Fruit fly (Drosophila melanogaster) whole organism, embryonic: ENCODE results near the gene CHES-1-like.

Experiments
- Ada2b ChIP-seq: fragments of 200-800 bp; sonication (Bioruptor generic); IDR thresholded peaks from 2 replicates; pipeline ENCODE4 v1.3.6; 2022; ENCODE audit warnings: missing biosample characterization, missing genetic modification characterization
- Antp ChIP-seq: fragments of 200-800 bp; sonication (Bioruptor generic); optimal IDR thresholded peaks from 3 replicates; lab custom pipeline; 2016; ENCODE audit warnings: missing biosample characterization, missing genetic modification characterization
- CG10462 ChIP-seq: fragments of 200-800 bp; sonication (Bioruptor generic); optimal IDR thresholded peaks from 2 replicates; lab custom pipeline; 2016; ENCODE audit warnings: missing biosample characterization, missing genetic modification characterization
- CG11085 ChIP-seq: fragments of 200-800 bp; sonication (Bioruptor generic); IDR thresholded peaks from 2 replicates; pipeline ENCODE4 v1.3.6; 2022; ENCODE audit warnings: missing biosample characterization, missing genetic modification characterization
- CG11456 ChIP-seq: fragments of 200-800 bp; sonication (Bioruptor generic); IDR thresholded peaks from 3 replicates; pipeline ENCODE4 v1.3.6; 2022; ENCODE audit warnings: missing biosample characterization, missing genetic modification characterization
- CG13123 ChIP-seq: fragments of 200-800 bp; sonication (Bioruptor generic); optimal IDR thresholded peaks from 2 replicates; lab custom pipeline; 2016; ENCODE audit warnings: missing biosample characterization, missing genetic modification characterization
- CG15479 ChIP-seq: fragments of 200-800 bp; sonication (Bioruptor generic); optimal IDR thresholded peaks from 3 replicates; lab custom pipeline; 2019; ENCODE audit warnings: missing biosample characterization, mild to moderate bottlenecking, missing genetic modification characterization, moderate library complexity
- CG15514 ChIP-seq: fragments of 200-800 bp; sonication (Bioruptor generic); optimal IDR thresholded peaks from 3 replicates; lab custom pipeline; 2017; ENCODE audit warnings: missing biosample characterization, missing genetic modification characterization, mild to moderate bottlenecking, moderate library complexity, missing genetic modification reagents
- CG15696 ChIP-seq: fragments of 200-800 bp; sonication (Bioruptor generic); optimal IDR thresholded peaks from 2 replicates; lab custom pipeline; 2019; ENCODE audit warnings: missing biosample characterization, mild to moderate bottlenecking, missing genetic modification characterization, moderate library complexity
- CG17186 ChIP-seq: fragments of 200-800 bp; sonication (Bioruptor generic); optimal IDR thresholded peaks from 3 replicates; lab custom pipeline; 2017; ENCODE audit warnings: missing biosample characterization, missing genetic modification reagents, missing genetic modification characterization
- CG18011 ChIP-seq: fragments of 200-800 bp; sonication (Bioruptor generic); optimal IDR thresholded peaks from 2 replicates; lab custom pipeline; 2017; ENCODE audit warnings: missing biosample characterization, missing genetic modification characterization, mild to moderate bottlenecking, moderate library complexity, missing genotype
- CG2678 ChIP-seq: fragments of 200-800 bp; sonication (Bioruptor generic); optimal IDR thresholded peaks from 3 replicates; lab custom pipeline; 2019; ENCODE audit warnings: missing biosample characterization, mild to moderate bottlenecking, missing genetic modification characterization, moderate library complexity
- CG2712 ChIP-seq: fragments of 200-800 bp; optimal IDR thresholded peaks from 3 replicates; lab custom pipeline; 2019; ENCODE audit warnings: missing biosample characterization, mild to moderate bottlenecking, missing genetic modification characterization, moderate library complexity
- CG34224 ChIP-seq: fragments of 200-800 bp; sonication (Bioruptor generic); IDR thresholded peaks from 3 replicates; pipeline ENCODE4 v1.3.6; 2022; ENCODE audit warnings: missing biosample characterization, missing genetic modification characterization; ENCODE audit not compliant: partially characterized antibody
- CG43689 ChIP-seq: fragments of 200-800 bp; sonication (Bioruptor generic); IDR thresholded peaks from 2 replicates; pipeline ENCODE4 v1.3.6; 2022; ENCODE audit warnings: missing biosample characterization, missing genetic modification characterization
- CG4820 ChIP-seq: fragments of 200-800 bp; sonication (Bioruptor generic); optimal IDR thresholded peaks from 3 replicates; lab custom pipeline; 2016; ENCODE audit warnings: missing biosample characterization, missing genetic modification characterization
- CG7556 ChIP-seq: fragments of 200-800 bp; sonication (Bioruptor generic); optimal IDR thresholded peaks from 2 replicates; lab custom pipeline; 2017; ENCODE audit warnings: missing biosample characterization, mild to moderate bottlenecking, missing genetic modification characterization
- CG9609 ChIP-seq: fragments of 200-800 bp; sonication (Bioruptor generic); optimal IDR thresholded peaks from 3 replicates; lab custom pipeline; 2016; ENCODE audit warnings: missing biosample characterization, missing genetic modification characterization
- CkIIα-i1 ChIP-seq: fragments of 200-800 bp; sonication (Bioruptor generic); IDR thresholded peaks from 2 replicates; pipeline ENCODE4 v1.3.6; 2022; ENCODE audit warnings: missing biosample characterization, missing genetic modification characterization
- Dll ChIP-seq: fragments of 200-800 bp; sonication (Bioruptor generic); IDR thresholded peaks from 4 replicates; pipeline ENCODE4 v1.3.6; 2022; ENCODE audit warnings: missing biosample characterization, missing genetic modification characterization; ENCODE audit not compliant: partially characterized antibody
- E2f2 ChIP-seq: fragments of 200-800 bp; sonication (Bioruptor generic); IDR thresholded peaks from 2 replicates; pipeline ENCODE4 v1.3.6; 2022; ENCODE audit warnings: missing biosample characterization, missing genetic modification characterization
- GATAe ChIP-seq: fragments of 200-800 bp; sonication (Bioruptor generic); conservative IDR thresholded peaks from 2 replicates; pipeline ENCODE4 v1.3.6; 2022; ENCODE audit warnings: missing biosample characterization, missing genetic modification characterization
- H2.0 ChIP-seq: fragments of 200-800 bp; sonication (Bioruptor generic); IDR thresholded peaks from 2 replicates; pipeline ENCODE4 v1.3.6; 2022; ENCODE audit warnings: missing biosample characterization, missing genetic modification characterization
- Hey ChIP-seq: fragments of 200-800 bp; sonication (Bioruptor generic); optimal IDR thresholded peaks from 3 replicates; lab custom pipeline; 2018; ENCODE audit warnings: missing biosample characterization, mild to moderate bottlenecking, missing genetic modification characterization
- HmgZ ChIP-seq: fragments of 200-800 bp; sonication (Bioruptor generic); optimal IDR thresholded peaks from 2 replicates; lab custom pipeline; 2018; ENCODE audit warnings: missing biosample characterization, mild to moderate bottlenecking, missing genetic modification characterization
- Kr ChIP-seq: fragments of 200-800 bp; sonication (Bioruptor generic); optimal IDR thresholded peaks from 2 replicates; lab custom pipeline; 2017; ENCODE audit warnings: missing biosample characterization, mild to moderate bottlenecking, missing genetic modification characterization
- Lim3 ChIP-seq: fragments of 200-800 bp; sonication (Bioruptor generic); IDR thresholded peaks from 2 replicates; pipeline ENCODE4 v1.3.6; 2022; ENCODE audit warnings: missing biosample characterization, missing genetic modification characterization
- MBD-R2 ChIP-seq: fragments of 200-800 bp; sonication (Bioruptor generic); IDR thresholded peaks from 2 replicates; pipeline ENCODE4 v1.3.6; 2022; ENCODE audit warnings: missing biosample characterization, missing genetic modification characterization
- Meics ChIP-seq: fragments of 200-800 bp; sonication (Bioruptor generic); optimal IDR thresholded peaks from 2 replicates; lab custom pipeline; 2017; ENCODE audit warnings: missing biosample characterization, mild to moderate bottlenecking, missing genetic modification characterization
- Pdp1 ChIP-seq, 2 experiments: fragments of 200-800 bp; sonication (Bioruptor generic); optimal IDR thresholded peaks; 3 replicates each; lab custom pipeline; 2016; ENCODE audit warnings: missing biosample characterization in 2 of 2, missing genetic modification characterization in 2 of 2, mild to moderate bottlenecking in 1 of 2, moderate library complexity in 1 of 2
- ab ChIP-seq: fragments of 200-800 bp; sonication (Bioruptor generic); optimal IDR thresholded peaks from 2 replicates; lab custom pipeline; 2016; ENCODE audit warnings: missing biosample characterization, missing genetic modification characterization
- ap ChIP-seq: fragments of 200-800 bp; sonication (Bioruptor generic); IDR thresholded peaks from 2 replicates; pipeline ENCODE4 v1.3.6; 2022; ENCODE audit warnings: missing biosample characterization, missing genetic modification characterization
- ara ChIP-seq: fragments of 200-800 bp; sonication (Bioruptor generic); IDR thresholded peaks from 2 replicates; pipeline ENCODE4 v1.3.6; 2022; ENCODE audit warnings: missing biosample characterization, missing genetic modification characterization
- ase ChIP-seq: fragments of 200-800 bp; sonication (Bioruptor generic); IDR thresholded peaks from 3 replicates; pipeline ENCODE4 v1.3.6; 2022; ENCODE audit warnings: missing biosample characterization, missing genetic modification characterization
- caup ChIP-seq: fragments of 200-800 bp; sonication (Bioruptor generic); optimal IDR thresholded peaks from 3 replicates; lab custom pipeline; 2017; ENCODE audit warnings: missing biosample characterization, mild to moderate bottlenecking, missing genetic modification characterization, moderate library complexity; ENCODE audit not compliant: severe bottlenecking
- esg ChIP-seq: fragments of 200-800 bp; sonication (Bioruptor generic); conservative IDR thresholded peaks from 2 replicates; pipeline ENCODE4 v1.3.6; 2022; ENCODE audit warnings: missing biosample characterization, missing genetic modification characterization
- gem ChIP-seq: fragments of 200-800 bp; sonication (Bioruptor generic); optimal IDR thresholded peaks from 2 replicates; lab custom pipeline; 2019; ENCODE audit warnings: missing biosample characterization, mild to moderate bottlenecking, missing genetic modification characterization, moderate library complexity
- insv ChIP-seq, 2 experiments: fragments of 200-800 bp; sonication (Bioruptor generic); optimal IDR thresholded peaks; 3 replicates each; lab custom pipeline; 2016 to 2018; ENCODE audit warnings: missing biosample characterization in 2 of 2, missing genetic modification characterization in 2 of 2
- lab ChIP-seq: fragments of 200-800 bp; sonication (Bioruptor generic); optimal IDR thresholded peaks from 3 replicates; lab custom pipeline; 2017; ENCODE audit warnings: missing biosample characterization, missing genetic modification characterization, mild to moderate bottlenecking, moderate library complexity, missing genetic modification reagents
- mam ChIP-seq: fragments of 200-800 bp; sonication (Bioruptor generic); optimal IDR thresholded peaks from 3 replicates; lab custom pipeline; 2016; ENCODE audit warnings: missing biosample characterization, missing genetic modification characterization
- nom ChIP-seq: fragments of 200-800 bp; sonication (Bioruptor generic); optimal IDR thresholded peaks from 2 replicates; lab custom pipeline; 2017; ENCODE audit warnings: missing biosample characterization, missing genetic modification characterization, mild to moderate bottlenecking, moderate library complexity, missing genetic modification reagents
- pan ChIP-seq, 4 experiments: fragments of >200 bp in 3 of 4; fragments of 200-800 bp in 1 of 4; sonication (Bioruptor generic) in 1 of 4; optimal IDR thresholded peaks in 3 of 4; IDR thresholded peaks in 1 of 4; 2 replicates each; pipeline versions ENCODE4 v1.3.6 to Lab custom; 2017 to 2022; ENCODE audit warnings: missing biosample characterization in 2 of 4, missing genetic modification characterization in 2 of 4, mixed read lengths in 1 of 4
- pho ChIP-seq: fragments of 200-800 bp; sonication (Bioruptor generic); optimal IDR thresholded peaks from 2 replicates; lab custom pipeline; 2016; ENCODE audit warnings: missing biosample characterization, missing genetic modification characterization
- pum ChIP-seq: fragments of 200-800 bp; sonication (Bioruptor generic); optimal IDR thresholded peaks from 2 replicates; lab custom pipeline; 2016; ENCODE audit warnings: missing biosample characterization, missing genetic modification characterization
- stc ChIP-seq: fragments of 200-800 bp; sonication (Bioruptor generic); IDR thresholded peaks from 2 replicates; pipeline ENCODE4 v1.3.6; 2022; ENCODE audit warnings: missing biosample characterization, missing genetic modification characterization
- tgo ChIP-seq: fragments of 200-800 bp; sonication (Bioruptor generic); IDR thresholded peaks from 3 replicates; pipeline ENCODE4 v1.3.6; 2022; ENCODE audit warnings: missing biosample characterization, missing genetic modification characterization
- twi ChIP-seq: fragments of 200-800 bp; optimal IDR thresholded peaks from 2 replicates; lab custom pipeline; 2019; ENCODE audit warnings: missing biosample characterization, mild to moderate bottlenecking, missing genetic modification characterization, moderate library complexity
- unpg ChIP-seq: fragments of 200-800 bp; sonication (Bioruptor generic); optimal IDR thresholded peaks from 3 replicates; lab custom pipeline; 2018; ENCODE audit warnings: missing biosample characterization, mild to moderate bottlenecking, missing genetic modification characterization, moderate library complexity
- wdn ChIP-seq: fragments of 200-800 bp; sonication (Bioruptor generic); IDR thresholded peaks from 2 replicates; pipeline ENCODE4 v1.3.6; 2022; ENCODE audit warnings: missing biosample characterization, missing genetic modification characterization

Gene CHES-1-like

DNA sequence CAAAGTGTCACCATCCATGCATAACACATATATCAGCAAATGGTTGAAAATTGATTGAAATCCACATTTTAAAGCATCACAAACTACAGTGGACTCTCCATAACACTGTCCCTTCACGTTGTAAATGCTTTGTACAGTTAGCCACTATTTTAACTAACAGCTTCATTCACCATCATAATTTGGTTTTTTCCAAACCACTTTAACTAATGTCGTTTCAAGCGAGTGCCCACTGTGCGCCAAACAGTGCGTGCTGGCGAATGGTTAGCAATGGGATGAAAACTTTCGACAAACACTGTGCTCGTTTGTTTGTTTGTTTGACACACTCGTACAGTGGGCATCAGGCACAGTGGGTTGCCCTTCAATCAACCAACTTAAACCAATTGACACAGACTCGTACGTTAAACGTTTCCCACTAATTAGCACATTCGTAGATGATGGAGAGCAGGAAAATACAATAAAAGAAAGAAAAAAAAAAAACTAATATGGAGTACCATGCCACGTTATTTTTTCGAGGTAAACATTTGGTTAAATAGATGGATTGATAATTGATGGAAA, 8.9 kb downstream of the CHES-1-like start (continued):
- TF ChIP-seq esg (GFP tag; lab: Robert Waterston, UW) (peak; percentile 94), CG34224 (GFP tag; lab: Robert Waterston, UW) (no peak), CG15514 (GFP tag; lab: Kevin White, UChicago) (peak; percentile 83), MBD-R2 (GFP tag; lab: Robert Waterston, UW) (peak; percentile 86), caup (peak; percentile 91), unpg (GFP tag; lab: Kevin White, UChicago) (peak; percentile 92), GATAe (GFP tag; lab: Robert Waterston, UW) (peak; percentile 66; the same call in 1 of the 2 replicates), HmgZ (tag; lab: Kevin White, UChicago) (peak; percentile 94), CG15696 (peak; percentile 52), CG10462 (GFP tag; lab: Kevin White, UChicago) (peak; percentile 76), CkIIα-i1 (GFP tag; lab: Robert Waterston, UW) (peak; percentile 9; the same call in 1 of the 2 replicates), pho (GFP tag; lab: Kevin White, UChicago) (peak; percentile 92), CG11085 (peak; percentile 92), ap (GFP tag; lab: Robert Waterston, UW) (peak; percentile 85), ara (GFP tag; lab: Robert Waterston, UW) (peak; percentile 86), CG13123 (GFP tag; lab: Kevin White, UChicago) (peak; percentile 79), H2.0 (GFP tag; lab: Robert Waterston, UW) (peak; percentile 95), Kr (no peak), tgo (GFP tag; lab: Robert Waterston, UW) (peak; percentile 93), wdn (GFP tag; lab: Robert Waterston, UW) (peak; percentile 87), Ada2b (GFP tag; lab: Robert Waterston, UW) (peak; percentile 96), twi (tag; lab: Kevin White, UChicago) (peak; percentile 77), CG2712 (tag; lab: Kevin White, UChicago) (peak; percentile 87), lab (peak; percentile 95), Pdp1 (GFP tag; optimal IDR thresholded peaks at IDR 0.05; lab: Kevin White, UChicago) (peak; percentile 79 to 83), Hey (tag; lab: Kevin White, UChicago) (peak; percentile 82), gem (peak; percentile 92), E2f2 (GFP tag; lab: Robert Waterston, UW) (peak; percentile 63), CG2678 (tag; lab: Kevin White, UChicago) (peak; percentile 90), insv (GFP tag; optimal IDR thresholded peaks at IDR 0.05; lab: Kevin White, UChicago) (peak in 1 of 2 experiments; percentile 42), CG11456 (GFP tag; lab: Robert Waterston, UW) (peak; percentile 96), CG9609 (peak; percentile 92), Dll (no peak), nom (GFP tag; lab: Kevin White, UChicago) (no peak), CG17186 (GFP tag; lab: Kevin White, UChicago) (peak; percentile 54), CG15479 (GFP tag; lab: Kevin White, UChicago) (no peak), ab (GFP tag; lab: Kevin White, UChicago) (peak; percentile 94), mam (GFP tag; lab: Kevin White, UChicago) (peak; percentile 89), CG18011 (GFP tag; lab: Kevin White, UChicago) (peak; percentile 71), CG7556 (GFP tag; lab: Kevin White, UChicago) (peak; percentile 81), CG43689 (GFP tag; lab: Robert Waterston, UW) (peak; percentile 89), pum (GFP tag; lab: Kevin White, UChicago) (peak; percentile 81), Antp (GFP tag; lab: Kevin White, UChicago) (peak; percentile 90), ase (peak; percentile 94), Meics (peak; percentile 88), Lim3 (GFP tag; lab: Robert Waterston, UW) (peak; percentile 83), CG4820 (GFP tag; lab: Kevin White, UChicago) (peak; percentile 91), stc (GFP tag; lab: Robert Waterston, UW) (peak; percentile 86), pan (optimal IDR thresholded peaks at IDR 0.05; lab: Kevin White, UChicago) (no peak), pan (GFP tag; optimal IDR thresholded peaks at IDR 0.05 in 1 of 2, IDR thresholded peaks at IDR 0.05 in 1 of 2) (peak in 1 of 2 experiments; percentile 95)
